Fruit fly (Drosophila melanogaster): ENCODE results near the gene nuf.

Gene nuf

DNA sequence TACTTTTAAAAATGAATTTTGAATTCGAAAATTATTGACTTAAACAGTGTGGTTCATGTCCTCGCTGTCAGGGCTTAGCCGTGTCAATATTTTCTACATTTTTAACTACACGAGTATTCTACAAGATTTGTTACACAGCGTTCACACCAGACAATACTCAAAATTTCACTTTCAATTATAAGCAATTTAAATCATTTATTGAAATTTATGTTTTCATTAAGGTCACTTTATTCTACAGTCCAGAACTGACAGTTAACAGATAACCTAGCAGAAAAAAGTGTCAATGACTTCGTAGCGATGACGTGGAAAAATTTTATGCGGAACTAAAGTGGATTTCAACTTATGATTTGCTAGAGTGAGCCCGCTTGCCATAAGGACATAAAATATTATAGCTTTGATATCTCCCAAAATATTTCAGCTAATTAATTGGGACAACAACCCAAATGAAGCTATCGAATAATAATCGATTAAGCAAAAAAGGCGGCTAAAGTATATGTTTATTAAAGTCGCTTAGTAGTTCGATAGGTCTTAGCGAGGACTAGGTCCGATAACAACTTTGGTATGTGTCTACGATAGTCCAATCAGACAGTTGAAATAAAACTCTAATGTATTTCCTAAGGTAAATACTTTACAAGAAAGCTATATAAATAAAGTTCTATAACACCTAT lies 579 bp upstream of the nuf start (continued):
- no peak for TF ChIP-seq fd59A (GFP tag; optimal IDR thresholded peaks at IDR 0.05)
- no peak for TF ChIP-seq spab (GFP tag; optimal IDR thresholded peaks at IDR 0.05)
- peak; percentile 32 for TF ChIP-seq net (GFP tag; optimal IDR thresholded peaks at IDR 0.05)
- peak; percentile 86 for TF ChIP-seq CG6163 (GFP tag; IDR thresholded peaks at IDR 0.05)
- peak; percentile 81 for TF ChIP-seq eg (GFP tag; IDR thresholded peaks at IDR 0.05)
- TF ChIP-seq svp (GFP tag) = peak; percentile 15
- peak; percentile 37 for TF ChIP-seq CG7368 (GFP tag; optimal IDR thresholded peaks at IDR 0.05)
- TF ChIP-seq acj6 (GFP tag; optimal IDR thresholded peaks at IDR 0.05) = no peak
- peak; percentile 62 for TF ChIP-seq CG10669 (GFP tag; optimal IDR thresholded peaks at IDR 0.05)
- no peak for TF ChIP-seq Eip78C (GFP tag)
- TF ChIP-seq Hr38 (GFP tag; optimal IDR thresholded peaks at IDR 0.05) = no peak
- no peak for TF ChIP-seq Eip75B (GFP tag; optimal IDR thresholded peaks at IDR 0.05)
- no peak for TF ChIP-seq CG8319 (GFP tag; optimal IDR thresholded peaks at IDR 0.05)
- peak; percentile 61 for TF ChIP-seq CG3919 (GFP tag; optimal IDR thresholded peaks at IDR 0.05)
- TF ChIP-seq OdsH (GFP tag; optimal IDR thresholded peaks at IDR 0.05) = peak; percentile 36
- TF ChIP-seq CG11762 (GFP tag; optimal IDR thresholded peaks at IDR 0.05; ENCODE audit: insufficient read depth) = peak; percentile 35
- TF ChIP-seq Smox (GFP tag; optimal IDR thresholded peaks at IDR 0.05) = peak; percentile 8
- no peak for TF ChIP-seq Eip93F (GFP tag; optimal IDR thresholded peaks at IDR 0.05)
- no peak for TF ChIP-seq dsx (GFP tag; optimal IDR thresholded peaks at IDR 0.05; ENCODE audit: poor library complexity, severe bottlenecking)
- no peak for TF ChIP-seq CG6808 (GFP tag; optimal IDR thresholded peaks at IDR 0.05)
- TF ChIP-seq pdm3 (GFP tag; optimal IDR thresholded peaks at IDR 0.05) = peak; percentile 54
- TF ChIP-seq CG6854 (GFP tag; optimal IDR thresholded peaks at IDR 0.05) = no peak
- TF ChIP-seq CG15336 (GFP tag; IDR thresholded peaks at IDR 0.05) = peak; percentile 84
- peak; percentile 9 for TF ChIP-seq esn (GFP tag; optimal IDR thresholded peaks at IDR 0.05)
- TF ChIP-seq vri (GFP tag; optimal IDR thresholded peaks at IDR 0.05) = no peak

- TF ChIP-seq achi (GFP tag; optimal IDR thresholded peaks at IDR 0.05) (no peak), CG6808 (GFP tag; optimal IDR thresholded peaks at IDR 0.05) (no peak), Sox15 (GFP tag; optimal IDR thresholded peaks at IDR 0.05) (no peak), CG10631 (GFP tag; optimal IDR thresholded peaks at IDR 0.05) (no peak), CG32006 (GFP tag; optimal IDR thresholded peaks at IDR 0.05) (no peak), CG34406 (GFP tag; optimal IDR thresholded peaks at IDR 0.05) (no peak), CG16779 (tag; optimal IDR thresholded peaks at IDR 0.05) (no peak), CG6276 (GFP tag; optimal IDR thresholded peaks at IDR 0.05) (no peak), fkh (GFP tag; optimal IDR thresholded peaks at IDR 0.05) (no peak), Gug (GFP tag; IDR thresholded peaks at IDR 0.05) (no peak), CG10669 (GFP tag; optimal IDR thresholded peaks at IDR 0.05) (no peak), CG8119 (GFP tag; IDR thresholded peaks at IDR 0.05) (no peak), OdsH (GFP tag; optimal IDR thresholded peaks at IDR 0.05) (no peak), lz (GFP tag; optimal IDR thresholded peaks at IDR 0.05) (no peak), CG31627 (GFP tag; optimal IDR thresholded peaks at IDR 0.05) (no peak)
These were observed 744 bp downstream of the nuf start for dm6 chr3L:14191476-14191752.

DNA sequence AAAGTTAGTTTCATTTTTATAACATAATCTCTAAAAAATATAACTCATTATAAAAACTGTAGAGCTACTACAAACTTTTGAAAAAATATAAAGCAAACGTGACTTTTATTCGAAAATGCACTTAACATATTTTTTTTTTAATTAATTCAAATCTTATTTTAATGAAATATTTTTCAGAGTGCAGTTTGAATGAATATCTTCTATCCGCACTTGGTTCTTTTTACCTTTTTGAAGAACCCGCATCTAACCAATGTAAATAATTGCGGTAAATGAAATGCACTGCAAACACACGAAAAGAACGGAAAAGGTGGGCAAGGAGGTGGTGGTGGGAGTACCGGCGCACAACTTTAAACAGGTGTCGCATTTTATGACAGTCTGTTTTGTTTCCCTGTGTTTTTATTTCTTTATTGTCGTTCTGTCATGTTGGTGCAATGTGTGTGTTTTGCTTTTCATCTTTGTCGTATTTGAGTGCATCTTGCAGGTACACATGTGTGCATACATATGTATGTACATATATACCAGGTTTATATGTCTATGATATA lies 3.4 kb downstream of the nuf start:
- TF ChIP-seq CG8119 (GFP tag; IDR thresholded peaks at IDR 0.05) = peak; percentile 49; the same call in 2 of the 3 replicates
- TF ChIP-seq eg (GFP tag; IDR thresholded peaks at IDR 0.05) = peak; percentile 52; the same call in 1 of the 3 replicates
- TF ChIP-seq fkh (GFP tag; optimal IDR thresholded peaks at IDR 0.05) = peak; percentile 76
- peak; percentile 64 for TF ChIP-seq CG15336 (GFP tag; IDR thresholded peaks at IDR 0.05)
- peak; percentile 14 for TF ChIP-seq acj6 (GFP tag; optimal IDR thresholded peaks at IDR 0.05)
- no peak for TF ChIP-seq salr (GFP tag; optimal IDR thresholded peaks at IDR 0.05)
- peak; percentile 27 for TF ChIP-seq Hr4 (GFP tag; optimal IDR thresholded peaks at IDR 0.05)
- peak; percentile 9 for TF ChIP-seq CG32006 (GFP tag; optimal IDR thresholded peaks at IDR 0.05)
- no peak for TF ChIP-seq CG10631 (GFP tag; optimal IDR thresholded peaks at IDR 0.05)
- peak; percentile 73 for TF ChIP-seq Eip78C (GFP tag)
- TF ChIP-seq Gug (GFP tag; IDR thresholded peaks at IDR 0.05) = peak; percentile 17; the same call in 1 of the 2 replicates

Measured in whole organism, prepupa.